Worm (Caenorhabditis elegans) whole organism, L4 larva: ENCODE data around the gene srt-11.

Experiments
- ama-1 ChIP-seq: fragments of 150-350 bp; optimal IDR thresholded peaks from 2 replicates; lab custom pipeline; 2014; ENCODE audit warnings: inconsistent platforms, mixed read lengths
- ceh-32 ChIP-seq: sonication (generic microtip); optimal IDR thresholded peaks from 2 replicates; lab custom pipeline; 2016; ENCODE audit warnings: mild to moderate bottlenecking, missing genetic modification characterization, missing compliant biosample characterization; ENCODE audit not compliant: poor library complexity
- ceh-82 ChIP-seq: sonication (generic microtip); optimal IDR thresholded peaks from 2 replicates; lab custom pipeline; 2017; ENCODE audit warnings: missing biosample characterization, missing genetic modification characterization
- hmg-1.1 ChIP-seq: fragments of 200-800 bp; sonication (Bioruptor generic); IDR thresholded peaks from 2 replicates; pipeline ENCODE4 v1.3.6; 2022; ENCODE audit warnings: missing genetic modification reagents, missing genetic modification characterization, missing compliant biosample characterization
- lim-7 ChIP-seq: fragments of 200-800 bp; sonication (Bioruptor generic); IDR thresholded peaks from 2 replicates; pipeline ENCODE4 v1.3.6; 2022; ENCODE audit warnings: missing genetic modification characterization, missing compliant biosample characterization
- mdl-1 ChIP-seq, 2 experiments: fragments of 150-350 bp in 1 of 2; sonication (generic microtip) in 1 of 2; optimal IDR thresholded peaks; 2 replicates each; lab custom pipeline; 2014 to 2017; ENCODE audit warnings: missing biosample characterization in 2 of 2, missing genetic modification characterization in 2 of 2
- nhr-237 ChIP-seq: sonication (generic microtip); optimal IDR thresholded peaks from 2 replicates; lab custom pipeline; 2017; ENCODE audit warnings: missing biosample characterization, missing genetic modification characterization
- pha-4 ChIP-seq, 2 experiments: fragments of 150-350 bp in 1 of 2; fragments of 200-800 bp in 1 of 2; sonication (Bioruptor generic) in 1 of 2; IDR thresholded peaks in 1 of 2; optimal IDR thresholded peaks in 1 of 2; 2 replicates each; pipeline versions ENCODE4 v1.3.6 to Lab custom; 2014 to 2022; ENCODE audit warnings: missing genetic modification characterization in 2 of 2, missing genetic modification reagents in 2 of 2, missing biosample characterization in 1 of 2, missing compliant biosample characterization in 1 of 2
- unc-62 ChIP-seq, 3 experiments: fragments of 150-350 bp in 1 of 3; sonication (generic microtip); optimal IDR thresholded peaks in 2 of 3; peaks in 1 of 3; 1 replicate in 1 of 3; 2 replicates in 2 of 3; lab custom pipeline; 2014 to 2017; ENCODE audit warnings: missing biosample characterization in 3 of 3, missing genetic modification characterization in 3 of 3, missing genetic modification reagents in 3 of 3, missing genotype in 1 of 3

DNA sequence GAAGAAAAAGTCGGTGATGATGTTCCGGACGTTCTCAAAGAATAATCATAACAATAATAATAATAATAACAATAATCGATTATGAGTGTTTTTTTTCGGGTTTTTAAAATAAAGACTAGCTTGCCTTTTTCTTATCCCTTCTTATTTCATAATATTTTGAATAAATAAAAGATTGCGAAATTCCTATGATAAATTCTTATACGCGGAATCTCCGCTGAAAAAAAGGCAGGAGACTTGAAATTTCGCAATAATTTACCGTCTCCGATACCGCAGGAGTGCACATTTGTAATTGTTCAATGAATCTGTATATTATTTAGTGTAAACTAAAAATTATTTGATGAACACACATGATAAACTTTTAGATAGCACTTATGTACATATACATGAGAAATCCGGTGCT, 13.3 kb upstream of the srt-11 start:
- TF ChIP-seq unc-62 (GFP tag; optimal IDR thresholded peaks at IDR 0.05 in 1 of 2; lab: Kevin White, UChicago) (no peak), unc-62 (tag; optimal IDR thresholded peaks at IDR 0.05; lab: Kevin White, UChicago) (no peak), ama-1 (no peak), ceh-32 (tag; lab: Kevin White, UChicago) (no peak), hmg-1.1 (GFP tag; lab: Robert Waterston, UW) (no peak), pha-4 (GFP tag; IDR thresholded peaks at IDR 0.05; lab: Robert Waterston, UW) (no peak), pha-4 (tag; optimal IDR thresholded peaks at IDR 0.05; lab: Kevin White, UChicago) (no peak), nhr-237 (tag; lab: Kevin White, UChicago) (no peak), mdl-1 (tag; optimal IDR thresholded peaks at IDR 0.05; lab: Kevin White, UChicago) (no peak), ceh-82 (tag; lab: Kevin White, UChicago) (no peak), lim-7 (GFP tag; lab: Robert Waterston, UW) (no peak)
